Worm (Caenorhabditis elegans) whole organism, midembryonic: Measurements from ENCODE around the gene M05D6.2.

ENCODE experiments used
- T22C8.4 ChIP-seq: fragments of 200-800 bp; sonication (Bioruptor generic); IDR thresholded peaks from 2 replicates; pipeline ENCODE4 v1.3.6; 2022; ENCODE audit warnings: missing genetic modification characterization, missing compliant biosample characterization
- cog-1 ChIP-seq: sonication (generic microtip); optimal IDR thresholded peaks from 2 replicates; lab custom pipeline; 2016; ENCODE audit warnings: missing genetic modification characterization, missing compliant biosample characterization
- flt-1 ChIP-seq: fragments of 200-800 bp; sonication (Bioruptor generic); IDR thresholded peaks from 2 replicates; pipeline ENCODE4 v1.3.6; 2022; ENCODE audit warnings: missing genetic modification characterization, missing compliant biosample characterization
- klf-2 ChIP-seq: fragments of 200-800 bp; sonication (Bioruptor generic); conservative IDR thresholded peaks from 2 replicates; pipeline ENCODE4 v1.3.6; 2022; ENCODE audit warnings: missing genetic modification reagents, missing genetic modification characterization, missing compliant biosample characterization
- tab-1 ChIP-seq: fragments of 200-800 bp; sonication (Bioruptor generic); IDR thresholded peaks from 2 replicates; pipeline ENCODE4 v1.3.6; 2022; ENCODE audit warnings: missing genetic modification characterization, missing compliant biosample characterization
- ztf-23 ChIP-seq: fragments of 200-800 bp; sonication (Bioruptor generic); IDR thresholded peaks from 2 replicates; pipeline ENCODE4 v1.3.6; 2022; ENCODE audit warnings: missing genetic modification reagents, missing genetic modification characterization, missing compliant biosample characterization
- ztf-29 ChIP-seq: fragments of 200-800 bp; sonication (Bioruptor generic); IDR thresholded peaks from 2 replicates; pipeline ENCODE4 v1.3.6; 2022; ENCODE audit warnings: missing genetic modification reagents, missing genetic modification characterization, missing compliant biosample characterization

- TF ChIP-seq T22C8.4 (GFP tag; lab: Robert Waterston, UW) = no peak
- no peak for TF ChIP-seq klf-2
- no peak for TF ChIP-seq tab-1 (GFP tag; lab: Robert Waterston, UW)
- TF ChIP-seq flt-1 = 0 out of 2 replicates have a peak, but pooled peaks have one; percentile 49
- no peak for TF ChIP-seq ztf-29 (GFP tag; lab: Robert Waterston, UW)
- no peak for TF ChIP-seq ztf-23
- no peak for TF ChIP-seq cog-1 (tag; lab: Kevin White, UChicago)
These were observed 3.4 kb upstream of the M05D6.2 start, which contains the start of gene fars-3 for ce11 chrII:8464448-8464898.
